Worm (Caenorhabditis elegans): Measurements from ENCODE around the gene aqp-11.

- TF ChIP-seq zip-2 (tag; optimal IDR thresholded peaks at IDR 0.05) (no peak), ztf-11 (tag; optimal IDR thresholded peaks at IDR 0.05) (no peak), unc-39 (tag; optimal IDR thresholded peaks at IDR 0.05) (no peak), pha-4 (GFP tag; IDR thresholded peaks at IDR 0.05) (no peak), pha-4 (tag; optimal IDR thresholded peaks at IDR 0.05) (no peak), ama-1 (optimal IDR thresholded peaks at IDR 0.05) (no peak)
Observed at ce11 chrIII:13722387-13723122, 49.5 kb downstream of the aqp-11 start.

Measured in whole organism, L4 larva.